Fruit fly (Drosophila melanogaster): ENCODE data around the gene Sec71.

Gene Sec71

dm6 chr2L:13835002-13835910, 41.9 kb downstream of the Sec71 start, which contains the start of the genes mRpS23 and CenG1A (continued):
- TF ChIP-seq grau (tag; optimal IDR thresholded peaks at IDR 0.05) (peak; percentile 100), CG6791 (GFP tag; IDR thresholded peaks at IDR 0.05; ENCODE audit: partially characterized antibody) (peak; percentile 74), CG18262 (tag; optimal IDR thresholded peaks at IDR 0.05) (peak; percentile 100), vfl (GFP tag; optimal IDR thresholded peaks at IDR 0.05) (peak; percentile 100), btn (GFP tag; optimal IDR thresholded peaks at IDR 0.05) (peak; percentile 99), Eip74EF (GFP tag; optimal IDR thresholded peaks at IDR 0.05) (peak in 1 of 2 experiments; percentile 100), knrl (GFP tag; IDR thresholded peaks at IDR 0.05; ENCODE audit: partially characterized antibody) (peak; percentile 87), CG9609 (GFP tag; optimal IDR thresholded peaks at IDR 0.05) (peak; percentile 100), sens (GFP tag) (peak; percentile 100), Nf-YB (GFP tag; optimal IDR thresholded peaks at IDR 0.05) (peak; percentile 92), Kr (GFP tag; optimal IDR thresholded peaks at IDR 0.05) (peak; percentile 94), BtbVII (GFP tag; optimal IDR thresholded peaks at IDR 0.05) (peak; percentile 100), mld (GFP tag; IDR thresholded peaks at IDR 0.05; ENCODE audit: partially characterized antibody) (peak; percentile 70; the same call in 2 of the 3 replicates), Dbx (GFP tag; IDR thresholded peaks at IDR 0.05) (peak; percentile 100), aop (GFP tag; IDR thresholded peaks at IDR 0.05) (peak; percentile 99), CG17568 (GFP tag; optimal IDR thresholded peaks at IDR 0.05) (peak; percentile 100), Scr (GFP tag; IDR thresholded peaks at IDR 0.05; ENCODE audit: partially characterized antibody) (peak; percentile 89), Myb (GFP tag; optimal IDR thresholded peaks at IDR 0.05) (peak; percentile 96), Ets97D (GFP tag; optimal IDR thresholded peaks at IDR 0.05) (peak; percentile 97), CG16813 (GFP tag; IDR thresholded peaks at IDR 0.05; ENCODE audit: partially characterized antibody) (peak; percentile 79), CG14667 (GFP tag; IDR thresholded peaks at IDR 0.05) (peak; percentile 100), CG13894 (tag; optimal IDR thresholded peaks at IDR 0.05) (peak; percentile 99), CG1233 (GFP tag; optimal IDR thresholded peaks at IDR 0.05) (peak; percentile 100), Gug (GFP tag; IDR thresholded peaks at IDR 0.05) (peak; percentile 100), E2f1 (GFP tag; IDR thresholded peaks at IDR 0.05) (peak; percentile 100), CG15269 (tag; optimal IDR thresholded peaks at IDR 0.05) (peak; percentile 100), slp2 (GFP tag; optimal IDR thresholded peaks at IDR 0.05) (peak; percentile 100), ci (GFP tag; IDR thresholded peaks at IDR 0.05) (peak; percentile 100), bbx (GFP tag; IDR thresholded peaks at IDR 0.05; ENCODE audit: partially characterized antibody) (peak; percentile 64; the same call in 1 of the 2 replicates), CG8089 (GFP tag; optimal IDR thresholded peaks at IDR 0.05) (peak; percentile 100), Bdp1 (GFP tag; optimal IDR thresholded peaks at IDR 0.05) (peak; percentile 96), dan (GFP tag; IDR thresholded peaks at IDR 0.05) (peak; percentile 99), Mrtf (GFP tag; IDR thresholded peaks at IDR 0.05) (peak; percentile 100), Hr39 (optimal IDR thresholded peaks at IDR 0.05) (no peak), CG17612 (GFP tag; IDR thresholded peaks at IDR 0.05) (peak; percentile 99), seq (GFP tag; IDR thresholded peaks at IDR 0.05) (peak; percentile 100), B-H1 (GFP tag; IDR thresholded peaks at IDR 0.05) (peak; percentile 100), odd (GFP tag; optimal IDR thresholded peaks at IDR 0.05) (peak; percentile 100), Aef1 (GFP tag; IDR thresholded peaks at IDR 0.05) (peak; percentile 100), Spps (tag; optimal IDR thresholded peaks at IDR 0.05) (peak; percentile 99), Dll (GFP tag; IDR thresholded peaks at IDR 0.05; ENCODE audit: partially characterized antibody) (peak; percentile 93), bab2 (GFP tag; optimal IDR thresholded peaks at IDR 0.05) (peak; percentile 100), CG8478 (optimal IDR thresholded peaks at IDR 0.05) (no peak), D19B (GFP tag; optimal IDR thresholded peaks at IDR 0.05) (peak; percentile 98), lola (GFP tag; optimal IDR thresholded peaks at IDR 0.05) (peak in 1 of 3 experiments; percentile 99), ken (GFP tag; IDR thresholded peaks at IDR 0.05) (peak; percentile 100), CG8944 (GFP tag; optimal IDR thresholded peaks at IDR 0.05) (peak; percentile 100), gcm2 (GFP tag; optimal IDR thresholded peaks at IDR 0.05) (peak; percentile 99), maf-S (GFP tag; optimal IDR thresholded peaks at IDR 0.05) (peak; percentile 100)

Measured in whole organism, embryonic.